Fruit fly (Drosophila melanogaster): ENCODE data around the gene CG5177.

dm6 chr2L:7447820-7448219 lies 42.8 kb downstream of the CG5177 start:
- no peak for TF ChIP-seq Vsx2 (GFP tag; optimal IDR thresholded peaks at IDR 0.05; ENCODE audit: partially characterized antibody)
- no peak for TF ChIP-seq Dif (GFP tag; optimal IDR thresholded peaks at IDR 0.05; ENCODE audit: partially characterized antibody)
- TF ChIP-seq Myc (optimal IDR thresholded peaks at IDR 0.05) = peak; percentile 22
- TF ChIP-seq Hnf4 (GFP tag; optimal IDR thresholded peaks at IDR 0.05) = no peak
- TF ChIP-seq CG32264 (GFP tag; optimal IDR thresholded peaks at IDR 0.05) = no peak
- TF ChIP-seq Sp1 (GFP tag; optimal IDR thresholded peaks at IDR 0.05) = no peak
